Worm (Caenorhabditis elegans): Measurements from ENCODE around the gene alp-1.

- TF ChIP-seq unc-39 (tag; optimal IDR thresholded peaks at IDR 0.05) (no peak), dmd-4 (tag; optimal IDR thresholded peaks at IDR 0.05) (no peak), ZK546.5 (tag; optimal IDR thresholded peaks at IDR 0.05) (no peak), unc-62 (GFP tag; optimal IDR thresholded peaks at IDR 0.05) (no peak), nhr-23 (tag; optimal IDR thresholded peaks at IDR 0.05) (no peak), mab-5 (tag; optimal IDR thresholded peaks at IDR 0.05) (no peak), egl-27 (tag; optimal IDR thresholded peaks at IDR 0.05) (no peak), ama-1 (optimal IDR thresholded peaks at IDR 0.05) (no peak), nhr-11 (tag; optimal IDR thresholded peaks at IDR 0.05) (no peak), nhr-12 (tag; optimal IDR thresholded peaks at IDR 0.05) (no peak)
These were observed 21.6 kb downstream of the alp-1 start, which contains the start of gene hdl-2 for ce11 chrIV:8873847-8874246.

Measured in whole organism, L2 larva.